Worm (Caenorhabditis elegans): ENCODE results near the gene F12A10.1.

DNA sequence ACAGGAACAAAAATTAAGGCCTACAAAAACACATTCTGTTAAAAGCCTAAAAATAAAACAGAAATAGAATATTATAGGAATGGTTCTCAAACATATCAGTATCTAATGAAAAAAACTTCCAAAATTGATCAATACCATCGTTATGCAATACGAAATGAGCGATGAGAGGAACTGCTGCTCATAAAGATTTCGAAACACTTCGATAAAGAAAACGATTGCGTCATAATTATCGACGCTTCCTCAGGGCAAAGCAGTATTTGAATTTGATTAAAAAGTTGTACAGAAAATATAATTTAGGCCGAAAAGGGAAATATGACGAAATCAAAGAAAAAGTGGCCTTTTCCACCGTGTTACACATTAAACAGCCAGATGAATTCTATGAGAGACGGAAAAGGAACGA is 21.7 kb downstream of the F12A10.1 start:
- TF ChIP-seq ama-1 (optimal IDR thresholded peaks at IDR 0.05): no peak
- no peak for TF ChIP-seq snpc-4 (tag; optimal IDR thresholded peaks at IDR 0.05)
- no peak for TF ChIP-seq ctbp-1 (GFP tag; IDR thresholded peaks at IDR 0.05)
- TF ChIP-seq ceh-28 (tag; optimal IDR thresholded peaks at IDR 0.05): no peak
- TF ChIP-seq jun-1 (tag; optimal IDR thresholded peaks at IDR 0.05): no peak
- no peak for TF ChIP-seq lsy-2 (tag; optimal IDR thresholded peaks at IDR 0.05)
- TF ChIP-seq unc-39 (tag; optimal IDR thresholded peaks at IDR 0.05): no peak
- TF ChIP-seq dmd-9 (GFP tag; IDR thresholded peaks at IDR 0.05): no peak
- TF ChIP-seq php-3 (GFP tag; IDR thresholded peaks at IDR 0.05): no peak
- no peak for TF ChIP-seq nhr-10 (tag; optimal IDR thresholded peaks at IDR 0.05)
- no peak for TF ChIP-seq egl-43 (GFP tag; IDR thresholded peaks at IDR 0.05)
- no peak for TF ChIP-seq ztf-11 (tag; optimal IDR thresholded peaks at IDR 0.05)
